Fruit fly (Drosophila melanogaster): ENCODE results near the gene Fnta.

Fnta gene

DNA sequence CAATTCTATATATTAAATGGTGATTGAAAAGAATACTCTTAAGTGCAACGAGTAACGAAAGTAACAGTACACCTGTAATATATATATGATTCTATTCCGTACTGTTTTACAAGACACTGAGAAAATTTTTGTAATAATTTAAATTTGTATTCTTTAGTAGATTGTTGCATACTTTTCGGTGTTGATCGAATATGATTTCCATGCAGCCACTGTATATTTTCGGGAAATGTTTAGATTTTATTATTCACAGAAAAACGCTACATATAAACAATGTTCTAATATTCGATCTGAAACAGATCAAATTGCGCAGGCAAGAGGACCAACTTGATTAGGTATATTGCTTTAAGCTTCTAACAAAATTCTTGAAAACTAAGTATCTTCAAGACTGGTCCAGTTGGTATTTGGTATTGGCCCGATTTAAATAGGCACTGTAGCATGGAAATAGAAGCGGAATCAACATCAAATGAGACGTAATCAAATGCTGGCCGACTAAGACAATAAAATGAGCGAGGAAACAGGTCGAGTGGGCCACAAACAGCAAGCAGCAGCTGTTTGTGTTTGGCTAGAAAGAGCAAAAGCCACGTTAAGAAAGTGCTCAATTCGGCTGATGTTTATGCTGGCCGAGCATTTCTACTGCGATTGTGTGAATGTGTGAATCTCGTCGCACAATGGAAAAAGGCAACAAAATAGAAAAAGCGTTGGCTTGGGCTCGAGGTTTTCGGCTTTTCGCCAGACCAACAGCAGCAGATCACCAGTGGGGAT, 18.1 kb downstream of the Fnta start, which contains the start of gene CG15629:
TSS of gene CG15629 (plus strand) at position 749 of the 762 bp plus-strand sequence.
- TF ChIP-seq fd59A (GFP tag; optimal IDR thresholded peaks at IDR 0.05): no peak
- no peak for TF ChIP-seq CG11902 (GFP tag; optimal IDR thresholded peaks at IDR 0.05)
- TF ChIP-seq eg (GFP tag; IDR thresholded peaks at IDR 0.05): no peak
- no peak for TF ChIP-seq Sox102F (GFP tag; optimal IDR thresholded peaks at IDR 0.05)

DNA sequence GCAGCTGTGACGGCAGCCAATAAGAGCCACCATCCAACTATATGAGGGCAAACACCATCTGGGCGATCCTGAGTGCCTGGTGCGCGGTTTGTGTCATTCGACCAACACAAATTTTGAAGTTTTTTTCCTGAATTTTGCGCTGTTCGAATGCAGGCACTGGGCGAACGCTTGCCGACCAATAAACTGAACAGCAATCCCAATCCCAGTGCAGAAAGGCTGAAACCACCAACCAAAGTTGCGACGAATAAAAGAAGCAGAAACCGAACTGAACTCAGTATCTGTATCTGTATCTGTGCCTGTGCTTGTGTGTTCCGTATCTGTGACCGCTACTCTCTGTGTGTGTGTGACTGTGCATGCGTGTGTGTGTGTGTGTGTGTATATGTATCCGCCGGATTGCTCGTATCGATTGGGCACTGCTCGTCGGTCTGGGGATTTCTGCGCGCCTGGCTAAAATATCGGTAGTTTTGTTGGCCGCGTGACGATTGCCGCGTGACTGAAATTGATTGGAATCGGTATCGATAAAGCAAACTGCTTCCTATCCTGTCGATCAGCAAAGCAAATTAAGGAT, 18.9 kb downstream of the Fnta start:
- TF ChIP-seq CG3919 (GFP tag; optimal IDR thresholded peaks at IDR 0.05) (no peak), svp (GFP tag) (peak; percentile 94), Eip93F (GFP tag; optimal IDR thresholded peaks at IDR 0.05) (peak; percentile 89), Met (GFP tag; optimal IDR thresholded peaks at IDR 0.05) (no peak), Gug (GFP tag; IDR thresholded peaks at IDR 0.05) (0 out of 2 replicates have a peak, but pooled peaks have one; percentile 17), CG6163 (GFP tag; IDR thresholded peaks at IDR 0.05) (peak; percentile 43; the same call in 2 of the 3 replicates), eg (GFP tag; IDR thresholded peaks at IDR 0.05) (no peak), CG11294 (GFP tag; IDR thresholded peaks at IDR 0.05) (0 out of 2 replicates have a peak, but pooled peaks have one; percentile 10), CG15336 (GFP tag; IDR thresholded peaks at IDR 0.05) (peak; percentile 52; the same call in 1 of the 2 replicates), CG8119 (GFP tag; IDR thresholded peaks at IDR 0.05) (peak; percentile 35; the same call in 1 of the 3 replicates), CG10669 (GFP tag; optimal IDR thresholded peaks at IDR 0.05) (no peak), CG6854 (GFP tag; optimal IDR thresholded peaks at IDR 0.05) (peak; percentile 38), CG1621 (tag; optimal IDR thresholded peaks at IDR 0.05) (peak; percentile 99), lz (GFP tag; optimal IDR thresholded peaks at IDR 0.05) (no peak), ss (GFP tag; optimal IDR thresholded peaks at IDR 0.05) (peak in 1 of 2 experiments; percentile 27), Lpt (GFP tag; optimal IDR thresholded peaks at IDR 0.05) (peak; percentile 58), esn (GFP tag; optimal IDR thresholded peaks at IDR 0.05) (no peak)

DNA sequence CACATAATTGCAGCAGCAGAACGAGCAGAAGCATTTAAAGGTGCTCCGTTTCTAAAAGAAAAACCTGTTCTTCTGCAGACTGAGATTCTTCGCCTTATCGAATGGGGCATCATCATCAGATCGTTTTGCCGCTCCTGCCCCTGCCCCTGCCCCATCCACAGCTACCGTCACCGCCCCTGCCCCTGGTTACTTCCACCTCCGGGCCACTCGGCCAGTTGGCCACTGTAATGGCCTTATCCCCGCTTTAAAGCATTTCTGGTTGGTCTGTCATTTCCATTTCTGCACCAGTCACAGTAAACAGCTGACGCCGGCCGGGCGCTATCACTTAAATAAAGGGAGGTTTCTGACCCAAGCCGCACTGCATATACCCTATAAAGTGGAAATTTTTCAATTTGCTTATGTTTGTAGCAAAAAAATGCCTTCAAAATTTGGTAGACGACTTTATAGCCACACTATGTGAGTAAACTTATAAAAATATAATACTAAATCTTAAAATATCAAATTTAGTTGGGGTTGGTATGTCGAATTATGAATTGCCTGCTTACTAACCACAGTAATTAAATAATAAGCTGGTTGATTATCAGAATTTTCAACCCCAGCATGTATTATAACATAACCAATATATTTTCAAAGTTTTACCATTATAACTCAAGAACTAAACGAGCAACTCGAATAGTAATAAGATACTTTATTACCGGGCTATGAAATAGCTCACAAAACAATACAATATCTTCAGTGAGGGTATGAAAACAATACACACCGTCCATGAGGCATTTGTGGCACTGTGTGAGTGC, 19.6 kb downstream of the Fnta start:
- TF ChIP-seq CG6276 (GFP tag; optimal IDR thresholded peaks at IDR 0.05) (peak; percentile 67), Ets96B (tag; optimal IDR thresholded peaks at IDR 0.05) (peak; percentile 52), CG8119 (GFP tag; IDR thresholded peaks at IDR 0.05) (peak; percentile 35; the same call in 2 of the 3 replicates), Sox14 (GFP tag; optimal IDR thresholded peaks at IDR 0.05) (peak; percentile 56), esn (GFP tag; optimal IDR thresholded peaks at IDR 0.05) (peak; percentile 83), salr (GFP tag; optimal IDR thresholded peaks at IDR 0.05) (peak in 1 of 2 experiments; percentile 83), CG1621 (tag; optimal IDR thresholded peaks at IDR 0.05) (no peak), acj6 (GFP tag; optimal IDR thresholded peaks at IDR 0.05) (peak; percentile 62), CG10669 (GFP tag; optimal IDR thresholded peaks at IDR 0.05) (peak; percentile 58), CG6854 (GFP tag; optimal IDR thresholded peaks at IDR 0.05) (no peak), Hr4 (GFP tag; optimal IDR thresholded peaks at IDR 0.05) (peak; percentile 64), pdm3 (GFP tag; optimal IDR thresholded peaks at IDR 0.05) (peak; percentile 64), Gug (GFP tag; IDR thresholded peaks at IDR 0.05) (no peak), cyc (GFP tag; optimal IDR thresholded peaks at IDR 0.05) (peak; percentile 49), vri (GFP tag; optimal IDR thresholded peaks at IDR 0.05) (peak; percentile 17), CG8632 (GFP tag; optimal IDR thresholded peaks at IDR 0.05) (peak; percentile 71), OdsH (GFP tag; optimal IDR thresholded peaks at IDR 0.05) (peak; percentile 70), Eip78C (GFP tag) (peak; percentile 95), svp (GFP tag) (no peak), spab (GFP tag; optimal IDR thresholded peaks at IDR 0.05) (peak; percentile 62), CG3919 (GFP tag; optimal IDR thresholded peaks at IDR 0.05) (peak; percentile 61), Hr39 (GFP tag; optimal IDR thresholded peaks at IDR 0.05) (peak; percentile 59), lz (GFP tag; optimal IDR thresholded peaks at IDR 0.05) (peak; percentile 62), Ets21C (GFP tag; optimal IDR thresholded peaks at IDR 0.05) (peak; percentile 12), CG3032 (tag; optimal IDR thresholded peaks at IDR 0.05) (peak; percentile 69), dsx (GFP tag; optimal IDR thresholded peaks at IDR 0.05; ENCODE audit: poor library complexity, severe bottlenecking) (peak; percentile 15), net (GFP tag; optimal IDR thresholded peaks at IDR 0.05) (peak; percentile 57), CG11902 (GFP tag; optimal IDR thresholded peaks at IDR 0.05) (peak; percentile 46), CG34406 (GFP tag; optimal IDR thresholded peaks at IDR 0.05) (peak; percentile 57), CG10631 (GFP tag; optimal IDR thresholded peaks at IDR 0.05) (peak; percentile 76), CG11294 (GFP tag; IDR thresholded peaks at IDR 0.05) (no peak), CG4318 (GFP tag; optimal IDR thresholded peaks at IDR 0.05) (peak; percentile 69), topi (GFP tag; optimal IDR thresholded peaks at IDR 0.05) (peak; percentile 61), eg (GFP tag; IDR thresholded peaks at IDR 0.05) (0 out of 3 replicates have a peak, but pooled peaks have one; percentile 6)
